Fruit fly (Drosophila melanogaster) whole organism, prepupa: Measurements from ENCODE around the gene CG8329.

Experiments
- Blimp-1 ChIP-seq: fragments of 200-800 bp; sonication (Bioruptor generic); optimal IDR thresholded peaks from 3 replicates; lab custom pipeline; 2017; ENCODE audit warnings: missing biosample characterization, missing genetic modification characterization, mild to moderate bottlenecking, moderate library complexity, missing genetic modification reagents
- CG11902 ChIP-seq: fragments of 200-800 bp; sonication (Bioruptor generic); optimal IDR thresholded peaks from 3 replicates; lab custom pipeline; 2016; ENCODE audit warnings: missing biosample characterization, missing genetic modification characterization
- CG15336 ChIP-seq: fragments of 200-800 bp; sonication (Bioruptor generic); IDR thresholded peaks from 2 replicates; pipeline ENCODE4 v1.3.6; 2022; ENCODE audit warnings: missing biosample characterization, missing genetic modification characterization
- CG1621 ChIP-seq: fragments of 200-800 bp; sonication (Bioruptor generic); optimal IDR thresholded peaks from 3 replicates; lab custom pipeline; 2018; ENCODE audit warnings: missing biosample characterization, mild to moderate bottlenecking, missing genetic modification characterization
- CG16779 ChIP-seq: fragments of 200-800 bp; sonication (Bioruptor generic); optimal IDR thresholded peaks from 3 replicates; lab custom pipeline; 2017; ENCODE audit warnings: missing biosample characterization, mild to moderate bottlenecking, missing genetic modification characterization
- CG31627 ChIP-seq: fragments of 200-800 bp; sonication (Bioruptor generic); optimal IDR thresholded peaks from 3 replicates; lab custom pipeline; 2016; ENCODE audit warnings: missing biosample characterization, missing genetic modification characterization
- CG32006 ChIP-seq: fragments of 200-800 bp; sonication (Bioruptor generic); optimal IDR thresholded peaks from 3 replicates; lab custom pipeline; 2017; ENCODE audit warnings: missing biosample characterization, mild to moderate bottlenecking, missing genetic modification characterization
- CG34406 ChIP-seq: fragments of 200-800 bp; sonication (Bioruptor generic); optimal IDR thresholded peaks from 3 replicates; lab custom pipeline; 2016; ENCODE audit warnings: missing biosample characterization, missing genetic modification characterization
- CG4318 ChIP-seq: fragments of 200-800 bp; sonication (Bioruptor generic); optimal IDR thresholded peaks from 3 replicates; lab custom pipeline; 2017; ENCODE audit warnings: missing biosample characterization, mild to moderate bottlenecking, missing genetic modification characterization
- CG6163 ChIP-seq: fragments of 200-800 bp; sonication (Bioruptor generic); IDR thresholded peaks from 3 replicates; pipeline ENCODE4 v1.3.6; 2022; ENCODE audit warnings: missing biosample characterization, missing genetic modification characterization
- CG6792 ChIP-seq: fragments of 200-800 bp; sonication (Bioruptor generic); optimal IDR thresholded peaks from 3 replicates; lab custom pipeline; 2016; ENCODE audit warnings: missing biosample characterization, missing genetic modification characterization
- CG6808 ChIP-seq: fragments of 200-800 bp; sonication (Bioruptor generic); optimal IDR thresholded peaks from 3 replicates; lab custom pipeline; 2017; ENCODE audit warnings: missing biosample characterization, missing genetic modification characterization, mild to moderate bottlenecking, moderate library complexity, missing genetic modification reagents
- CG8119 ChIP-seq: fragments of 200-800 bp; sonication (Bioruptor generic); IDR thresholded peaks from 3 replicates; pipeline ENCODE4 v1.3.6; 2022; ENCODE audit warnings: missing biosample characterization, missing genetic modification characterization
- CG9139 ChIP-seq: fragments of 200-800 bp; sonication (Bioruptor generic); optimal IDR thresholded peaks from 3 replicates; lab custom pipeline; 2017; ENCODE audit warnings: missing biosample characterization, mild to moderate bottlenecking, missing genetic modification characterization
- Eip75B ChIP-seq: fragments of 200-800 bp; sonication (Bioruptor generic); optimal IDR thresholded peaks from 3 replicates; lab custom pipeline; 2016; ENCODE audit warnings: missing biosample characterization, missing genetic modification characterization
- Eip78C ChIP-seq: fragments of 200-800 bp; sonication (Bioruptor generic); peaks from one replicate; lab custom pipeline; 2016; ENCODE audit warnings: missing biosample characterization, missing genetic modification characterization
- Ets96B ChIP-seq: fragments of 200-800 bp; optimal IDR thresholded peaks from 2 replicates; lab custom pipeline; 2019; ENCODE audit warnings: missing biosample characterization, mild to moderate bottlenecking, missing genetic modification characterization, moderate library complexity
- Gug ChIP-seq: fragments of 200-800 bp; sonication (Bioruptor generic); IDR thresholded peaks from 2 replicates; pipeline ENCODE4 v1.3.6; 2022; ENCODE audit warnings: missing biosample characterization, missing genetic modification characterization
- Hr4 ChIP-seq: fragments of 200-800 bp; sonication (Bioruptor generic); optimal IDR thresholded peaks from 3 replicates; lab custom pipeline; 2016; ENCODE audit warnings: missing biosample characterization, missing genetic modification characterization
- Lpt ChIP-seq: fragments of 200-800 bp; sonication (Bioruptor generic); optimal IDR thresholded peaks from 3 replicates; lab custom pipeline; 2016; ENCODE audit warnings: missing biosample characterization, missing genetic modification characterization
- Met ChIP-seq: fragments of 200-800 bp; sonication (Bioruptor generic); optimal IDR thresholded peaks from 3 replicates; lab custom pipeline; 2016; ENCODE audit warnings: missing biosample characterization, missing genetic modification characterization
- Sox14 ChIP-seq: fragments of 200-800 bp; sonication (Bioruptor generic); optimal IDR thresholded peaks from 3 replicates; lab custom pipeline; 2016; ENCODE audit warnings: missing biosample characterization, missing genetic modification characterization
- Sox15 ChIP-seq: fragments of 200-800 bp; sonication (Bioruptor generic); optimal IDR thresholded peaks from 3 replicates; lab custom pipeline; 2016; ENCODE audit warnings: missing biosample characterization, missing genetic modification characterization
- achi ChIP-seq: fragments of 200-800 bp; sonication (Bioruptor generic); optimal IDR thresholded peaks from 3 replicates; lab custom pipeline; 2016; ENCODE audit warnings: missing biosample characterization, missing genetic modification characterization
- dac ChIP-seq: fragments of 200-800 bp; sonication (Bioruptor generic); optimal IDR thresholded peaks from 2 replicates; lab custom pipeline; 2017; ENCODE audit warnings: missing biosample characterization, mild to moderate bottlenecking, missing genetic modification characterization
- dsx ChIP-seq: fragments of 200-800 bp; optimal IDR thresholded peaks from 3 replicates; lab custom pipeline; 2019; ENCODE audit warnings: missing biosample characterization, mild to moderate bottlenecking, missing genetic modification characterization, moderate library complexity; ENCODE audit not compliant: poor library complexity, severe bottlenecking
- eg ChIP-seq: fragments of 200-800 bp; sonication (Bioruptor generic); IDR thresholded peaks from 3 replicates; pipeline ENCODE4 v1.3.6; 2022; ENCODE audit warnings: missing biosample characterization, missing genetic modification characterization
- esn ChIP-seq: fragments of 200-800 bp; sonication (Bioruptor generic); optimal IDR thresholded peaks from 2 replicates; lab custom pipeline; 2016; ENCODE audit warnings: missing biosample characterization, mild to moderate bottlenecking, missing genetic modification characterization, moderate library complexity
- fd85E ChIP-seq: fragments of 200-800 bp; sonication (Bioruptor generic); optimal IDR thresholded peaks from 3 replicates; lab custom pipeline; 2016; ENCODE audit warnings: missing biosample characterization, missing genetic modification characterization
- fkh ChIP-seq: fragments of 200-800 bp; sonication (Bioruptor generic); optimal IDR thresholded peaks from 3 replicates; lab custom pipeline; 2017; ENCODE audit warnings: missing biosample characterization, mild to moderate bottlenecking, missing genetic modification characterization, moderate library complexity
- lz ChIP-seq: fragments of 200-800 bp; sonication (Bioruptor generic); optimal IDR thresholded peaks from 3 replicates; lab custom pipeline; 2016; ENCODE audit warnings: missing biosample characterization, missing genetic modification characterization
- net ChIP-seq: fragments of 200-800 bp; sonication (Bioruptor generic); optimal IDR thresholded peaks from 3 replicates; lab custom pipeline; 2016; ENCODE audit warnings: missing biosample characterization, missing genetic modification characterization
- ss ChIP-seq, 2 experiments: fragments of 200-800 bp; sonication (Bioruptor generic); optimal IDR thresholded peaks; 2 replicates in 1 of 2; 3 replicates in 1 of 2; lab custom pipeline; 2017 to 2018; ENCODE audit warnings: mild to moderate bottlenecking in 2 of 2, missing biosample characterization in 2 of 2, missing genetic modification characterization in 2 of 2, moderate library complexity in 1 of 2
- svp ChIP-seq: fragments of 200-800 bp; sonication (Bioruptor generic); peaks from one replicate; lab custom pipeline; 2016; ENCODE audit warnings: missing biosample characterization, missing genetic modification characterization
- vri ChIP-seq: fragments of 200-800 bp; sonication (Bioruptor generic); optimal IDR thresholded peaks from 3 replicates; lab custom pipeline; 2016; ENCODE audit warnings: missing biosample characterization, mild to moderate bottlenecking, missing genetic modification characterization

Gene CG8329

dm6 chr3L:9614589-9615442 is 23.1 kb upstream of the CG8329 start, which contains the start of gene LanB2:
TSS of gene LanB2 (plus strand) at chr3L:9614914.
- peak; percentile 97 for TF ChIP-seq dsx (GFP tag; lab: Kevin White, UChicago)
- TF ChIP-seq CG11902 (GFP tag; lab: Kevin White, UChicago) = no peak
- TF ChIP-seq Blimp-1 = peak; percentile 52
- peak; percentile 12 to 53 for TF ChIP-seq ss (GFP tag; optimal IDR thresholded peaks at IDR 0.05; lab: Kevin White, UChicago)
- TF ChIP-seq CG6808 = peak; percentile 24
- TF ChIP-seq CG6163 (GFP tag; lab: Robert Waterston, UW) = peak; percentile 56; the same call in 2 of the 3 replicates
- TF ChIP-seq fkh = peak; percentile 80
- TF ChIP-seq Hr4 (GFP tag; lab: Kevin White, UChicago) = no peak
- peak; percentile 27 for TF ChIP-seq CG9139 (GFP tag; lab: Kevin White, UChicago)
- no peak for TF ChIP-seq CG31627 (GFP tag; lab: Kevin White, UChicago)
- TF ChIP-seq Gug (GFP tag; lab: Robert Waterston, UW) = no peak
- TF ChIP-seq CG15336 (GFP tag; lab: Robert Waterston, UW) = peak; percentile 30; the same call in 1 of the 2 replicates
- TF ChIP-seq Eip78C (GFP tag; lab: Kevin White, UChicago) = peak; percentile 67
- no peak for TF ChIP-seq CG32006
- peak; percentile 10 for TF ChIP-seq Ets96B (tag; lab: Kevin White, UChicago)
- TF ChIP-seq CG1621 (tag; lab: Kevin White, UChicago) = peak; percentile 39
- TF ChIP-seq CG34406 (GFP tag; lab: Kevin White, UChicago) = peak; percentile 6
- TF ChIP-seq fd85E (GFP tag; lab: Kevin White, UChicago) = peak; percentile 25
- no peak for TF ChIP-seq achi
- TF ChIP-seq esn (GFP tag; lab: Kevin White, UChicago) = peak; percentile 8
- TF ChIP-seq Lpt = no peak
- no peak for TF ChIP-seq Sox15 (GFP tag; lab: Kevin White, UChicago)
- peak; percentile 15 for TF ChIP-seq vri (GFP tag; lab: Kevin White, UChicago)
- peak; percentile 12 for TF ChIP-seq CG6792 (GFP tag; lab: Kevin White, UChicago)
- no peak for TF ChIP-seq CG4318 (GFP tag; lab: Kevin White, UChicago)
- TF ChIP-seq CG8119 (GFP tag; lab: Robert Waterston, UW) = peak; percentile 59; the same call in 2 of the 3 replicates
- TF ChIP-seq Eip75B = no peak
- TF ChIP-seq net (GFP tag; lab: Kevin White, UChicago) = peak; percentile 12
- peak; percentile 51; the same call in 1 of the 3 replicates for TF ChIP-seq eg
- peak; percentile 82 for TF ChIP-seq svp (GFP tag; lab: Kevin White, UChicago)
- peak; percentile 30 for TF ChIP-seq CG16779 (tag; lab: Kevin White, UChicago)

dm6 chr3L:9615443-9616141 is 22.3 kb upstream of the CG8329 start:
- TF ChIP-seq svp (GFP tag; lab: Kevin White, UChicago) = peak; percentile 64
- TF ChIP-seq CG32006 = no peak
- no peak for TF ChIP-seq esn (GFP tag; lab: Kevin White, UChicago)
- no peak for TF ChIP-seq Sox14 (GFP tag; lab: Kevin White, UChicago)
- TF ChIP-seq dac (GFP tag; lab: Kevin White, UChicago) = no peak
- peak; percentile 22 for TF ChIP-seq fkh
- peak; percentile 73 for TF ChIP-seq vri (GFP tag; lab: Kevin White, UChicago)
- TF ChIP-seq, all 60 proteins: peak for 3

- no peak for TF ChIP-seq lz
- TF ChIP-seq Met = no peak
- no peak for TF ChIP-seq CG4318 (GFP tag; lab: Kevin White, UChicago)
- TF ChIP-seq Blimp-1 = no peak
- no peak for TF ChIP-seq CG34406 (GFP tag; lab: Kevin White, UChicago)
- TF ChIP-seq Gug (GFP tag; lab: Robert Waterston, UW) = no peak
These were observed 13.9 kb upstream of the CG8329 start, which contains the start of gene CG3335 for dm6 chr3L:9624014-9624413. TSS of gene CG3335 (plus strand) at chr3L:9624237.
